Worm (Caenorhabditis elegans) whole organism, young adult: ENCODE results near the gene clec-78.

ENCODE experiments used
- B0019.2 ChIP-seq: fragments of 200-800 bp; sonication (Bioruptor generic); conservative IDR thresholded peaks from 2 replicates; pipeline ENCODE4 v1.3.6; 2022; ENCODE audit warnings: missing genetic modification reagents, missing genetic modification characterization, missing compliant biosample characterization
- B0035.1 ChIP-seq: sonication (generic microtip); optimal IDR thresholded peaks from 2 replicates; lab custom pipeline; 2016; ENCODE audit warnings: missing genetic modification characterization, mild to moderate bottlenecking, missing compliant biosample characterization, missing genotype, missing genetic modification reagents
- C06A6.2 ChIP-seq: fragments of 200-800 bp; sonication (Bioruptor generic); conservative IDR thresholded peaks from 2 replicates; pipeline ENCODE4 v1.3.6; 2022; ENCODE audit warnings: missing genetic modification characterization, missing compliant biosample characterization
- F23B12.7 ChIP-seq: sonication (generic microtip); optimal IDR thresholded peaks from 2 replicates; lab custom pipeline; 2017; ENCODE audit warnings: missing genetic modification characterization, mild to moderate bottlenecking, missing compliant biosample characterization, antibody characterized with exemption, moderate library complexity; ENCODE audit not compliant: insufficient read depth
- F33H1.4 ChIP-seq: fragments of 200-800 bp; sonication (Bioruptor generic); IDR thresholded peaks from 2 replicates; pipeline ENCODE4 v1.3.6; 2022; ENCODE audit warnings: missing genetic modification reagents, missing genetic modification characterization, missing compliant biosample characterization
- F39B2.1 ChIP-seq: fragments of 200-800 bp; sonication (Bioruptor generic); IDR thresholded peaks from 2 replicates; pipeline ENCODE4 v1.3.6; 2022; ENCODE audit warnings: missing genetic modification reagents, missing genetic modification characterization, missing compliant biosample characterization
- F55B11.4 ChIP-seq: sonication (generic microtip); optimal IDR thresholded peaks from 2 replicates; lab custom pipeline; 2016; ENCODE audit warnings: missing compliant biosample characterization, missing genetic modification characterization, borderline replicate concordance; ENCODE audit not compliant: insufficient read depth
- F57C9.4 ChIP-seq: sonication (generic microtip); optimal IDR thresholded peaks from 2 replicates; lab custom pipeline; 2017; ENCODE audit warnings: mild to moderate bottlenecking, missing genetic modification characterization, missing compliant biosample characterization
- K12H6.12 ChIP-seq: fragments of 200-800 bp; sonication (Bioruptor generic); optimal IDR thresholded peaks from 2 replicates; lab custom pipeline; 2018; ENCODE audit warnings: mild to moderate bottlenecking, missing genetic modification characterization, missing compliant biosample characterization
- Y53G8AR.9 ChIP-seq: fragments of 200-800 bp; sonication (Bioruptor generic); conservative IDR thresholded peaks from 2 replicates; pipeline ENCODE4 v1.3.6; 2022; ENCODE audit warnings: missing genetic modification reagents, missing genetic modification characterization, missing compliant biosample characterization
- ZK185.1 ChIP-seq: sonication (generic microtip); optimal IDR thresholded peaks from 2 replicates; lab custom pipeline; 2016; ENCODE audit warnings: mild to moderate bottlenecking, missing genetic modification characterization, missing compliant biosample characterization; ENCODE audit not compliant: poor library complexity, severe bottlenecking
- ama-1 ChIP-seq, 3 experiments: fragments of 150-350 bp in 1 of 3; sonication (generic microtip) in 2 of 3; optimal IDR thresholded peaks; 2 replicates each; lab custom pipeline; 2014 to 2018; ENCODE audit warnings: missing biosample characterization in 2 of 3, missing genetic modification characterization in 2 of 3, missing genetic modification reagents in 2 of 3
- aptf-2 ChIP-seq: fragments of 200-800 bp; sonication (Bioruptor generic); conservative IDR thresholded peaks from 2 replicates; pipeline ENCODE4 v1.3.6; 2022; ENCODE audit warnings: missing genetic modification reagents, missing genetic modification characterization, missing compliant biosample characterization
- atf-7 ChIP-seq: sonication (generic microtip); optimal IDR thresholded peaks from 2 replicates; lab custom pipeline; 2017; ENCODE audit warnings: mild to moderate bottlenecking, missing genetic modification characterization, missing compliant biosample characterization
- attf-5 ChIP-seq: fragments of 200-800 bp; sonication (Bioruptor generic); optimal IDR thresholded peaks from 2 replicates; lab custom pipeline; 2018; ENCODE audit warnings: mild to moderate bottlenecking, missing genetic modification characterization, missing compliant biosample characterization
- cebp-1 ChIP-seq, 2 experiments: fragments of 200-800 bp in 1 of 2; sonication (Bioruptor generic) in 1 of 2; sonication (generic microtip) in 1 of 2; IDR thresholded peaks in 1 of 2; optimal IDR thresholded peaks in 1 of 2; 2 replicates each; pipeline versions ENCODE4 v1.3.6 to Lab custom; 2017 to 2022; ENCODE audit warnings: missing compliant biosample characterization in 2 of 2, missing genetic modification characterization in 2 of 2, mild to moderate bottlenecking in 1 of 2, missing genetic modification reagents in 1 of 2, moderate library complexity in 1 of 2
- ceh-27 ChIP-seq: fragments of 200-800 bp; sonication (Bioruptor generic); optimal IDR thresholded peaks from 2 replicates; lab custom pipeline; 2018; ENCODE audit warnings: mild to moderate bottlenecking, missing genetic modification characterization, moderate library complexity, missing compliant biosample characterization
- chd-7 ChIP-seq: sonication (generic microtip); optimal IDR thresholded peaks from 2 replicates; lab custom pipeline; 2016; ENCODE audit warnings: mild to moderate bottlenecking, missing genetic modification characterization, moderate library complexity, missing compliant biosample characterization
- die-1 ChIP-seq: sonication (generic microtip); optimal IDR thresholded peaks from 2 replicates; lab custom pipeline; 2016; ENCODE audit warnings: missing genotype, mild to moderate bottlenecking, missing genetic modification characterization, missing compliant biosample characterization
- dox-1 ChIP-seq: fragments of 200-800 bp; sonication (Bioruptor generic); IDR thresholded peaks from 2 replicates; pipeline ENCODE4 v1.3.6; 2022; ENCODE audit warnings: missing genetic modification reagents, missing genetic modification characterization, missing compliant biosample characterization
- dpl-1 ChIP-seq: fragments of 150-350 bp; optimal IDR thresholded peaks from 2 replicates; lab custom pipeline; 2014; ENCODE audit warnings: missing biosample characterization, missing genetic modification reagents, missing genetic modification characterization
- egrh-3 ChIP-seq: fragments of 200-800 bp; sonication (Bioruptor generic); IDR thresholded peaks from 2 replicates; pipeline ENCODE4 v1.3.6; 2022; ENCODE audit warnings: missing genetic modification reagents, missing genetic modification characterization, missing compliant biosample characterization
- hmg-1.2 ChIP-seq: fragments of 200-800 bp; sonication (Bioruptor generic); IDR thresholded peaks from 2 replicates; pipeline ENCODE4 v1.3.6; 2022; ENCODE audit warnings: missing genetic modification reagents, missing genetic modification characterization, missing compliant biosample characterization
- hrde-1 ChIP-seq: sonication (generic microtip); optimal IDR thresholded peaks from 2 replicates; lab custom pipeline; 2016; ENCODE audit warnings: missing genetic modification characterization, mild to moderate bottlenecking, missing compliant biosample characterization, moderate library complexity, missing genotype, missing genetic modification reagents, borderline replicate concordance
- lin-35 ChIP-seq, 3 experiments: fragments of 150-350 bp in 2 of 3; sonication (generic microtip) in 1 of 3; optimal IDR thresholded peaks; 2 replicates each; lab custom pipeline; 2014 to 2018; ENCODE audit warnings: missing biosample characterization in 3 of 3, missing genetic modification characterization in 3 of 3, missing genetic modification reagents in 3 of 3
- lin-40 ChIP-seq: sonication (generic microtip); optimal IDR thresholded peaks from 2 replicates; lab custom pipeline; 2016; ENCODE audit warnings: missing genetic modification characterization, mild to moderate bottlenecking, missing compliant biosample characterization, missing genotype, missing genetic modification reagents
- lin-54 ChIP-seq: fragments of 200-800 bp; sonication (Bioruptor generic); optimal IDR thresholded peaks from 2 replicates; lab custom pipeline; 2018; ENCODE audit warnings: mild to moderate bottlenecking, missing genetic modification characterization, missing compliant biosample characterization
- madf-10 ChIP-seq: sonication (generic microtip); optimal IDR thresholded peaks from 2 replicates; lab custom pipeline; 2016; ENCODE audit warnings: mild to moderate bottlenecking, missing genetic modification characterization, missing compliant biosample characterization
- nfyb-1 ChIP-seq: fragments of 200-800 bp; sonication (Bioruptor generic); IDR thresholded peaks from 2 replicates; pipeline ENCODE4 v1.3.6; 2022; ENCODE audit warnings: missing genetic modification reagents, missing genetic modification characterization, missing compliant biosample characterization
- nhr-80 ChIP-seq: sonication (generic microtip); optimal IDR thresholded peaks from 2 replicates; lab custom pipeline; 2016; ENCODE audit warnings: missing genetic modification characterization, missing compliant biosample characterization
- pbrm-1 ChIP-seq: fragments of 200-800 bp; sonication (Bioruptor generic); IDR thresholded peaks from 2 replicates; pipeline ENCODE4 v1.3.6; 2022; ENCODE audit warnings: missing genetic modification reagents, missing genetic modification characterization, missing compliant biosample characterization
- rcor-1 ChIP-seq: fragments of 200-800 bp; sonication (Bioruptor generic); IDR thresholded peaks from 2 replicates; pipeline ENCODE4 v1.3.6; 2022; ENCODE audit warnings: missing genetic modification reagents, missing genetic modification characterization, missing compliant biosample characterization
- snpc-4 ChIP-seq, 5 experiments: fragments of 150-350 bp in 1 of 5; sonication (generic microtip) in 4 of 5; optimal IDR thresholded peaks; 2 replicates each; lab custom pipeline; 2014 to 2018; ENCODE audit warnings: missing genetic modification characterization in 5 of 5, missing biosample characterization in 3 of 5, antibody characterized with exemption in 2 of 5, mild to moderate bottlenecking in 2 of 5, missing compliant biosample characterization in 2 of 5, missing genotype in 2 of 5, moderate library complexity in 2 of 5, missing genetic modification reagents in 1 of 5
- somi-1 ChIP-seq: fragments of 200-800 bp; sonication (Bioruptor generic); optimal IDR thresholded peaks from 2 replicates; lab custom pipeline; 2018; ENCODE audit warnings: mild to moderate bottlenecking, missing genetic modification characterization, missing compliant biosample characterization
- tbp1 ChIP-seq: fragments of 200-800 bp; sonication (Bioruptor generic); optimal IDR thresholded peaks from 2 replicates; lab custom pipeline; 2018; ENCODE audit warnings: mild to moderate bottlenecking, missing genetic modification characterization, missing compliant biosample characterization
- unc-62 ChIP-seq: fragments of 150-350 bp; optimal IDR thresholded peaks from 2 replicates; lab custom pipeline; 2014; ENCODE audit warnings: missing biosample characterization, missing genetic modification reagents, missing genetic modification characterization
- xnd-1 ChIP-seq: sonication (generic microtip); optimal IDR thresholded peaks from 2 replicates; lab custom pipeline; 2016; ENCODE audit warnings: missing genotype, missing genetic modification reagents, missing genetic modification characterization, missing compliant biosample characterization
- zfh-2 ChIP-seq: fragments of 200-800 bp; sonication (Bioruptor generic); conservative IDR thresholded peaks from 2 replicates; pipeline ENCODE4 v1.3.6; 2022; ENCODE audit warnings: missing genetic modification reagents, missing genetic modification characterization, missing compliant biosample characterization
- ztf-18 ChIP-seq: sonication (generic microtip); optimal IDR thresholded peaks from 2 replicates; lab custom pipeline; 2016; ENCODE audit warnings: missing genotype, mild to moderate bottlenecking, missing genetic modification characterization, missing compliant biosample characterization
- ztf-26 ChIP-seq: sonication (generic microtip); optimal IDR thresholded peaks from 2 replicates; lab custom pipeline; 2017; ENCODE audit warnings: missing genetic modification characterization, missing compliant biosample characterization

Gene clec-78

DNA sequence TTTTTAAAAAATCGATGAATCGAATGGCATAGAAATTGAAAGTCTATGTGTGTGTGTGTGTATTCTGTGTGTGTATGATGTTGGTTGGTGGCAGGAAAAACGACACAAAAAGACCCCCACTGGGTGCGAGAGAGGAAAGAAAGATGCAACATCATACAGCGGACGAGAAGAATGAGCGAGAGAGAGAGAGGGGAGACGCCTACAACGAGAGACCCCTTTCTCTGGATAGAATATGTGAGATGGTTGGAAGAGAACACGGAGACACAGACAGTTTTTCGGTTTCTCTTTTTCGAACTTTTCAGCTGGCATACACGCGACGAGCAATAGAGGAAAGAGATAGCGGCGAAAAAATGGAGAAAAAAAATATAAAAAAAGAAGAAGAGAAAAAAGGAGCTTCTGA, 30.9 kb downstream of the clec-78 start:
- peak; percentile 65 for TF ChIP-seq dox-1 (GFP tag; lab: Robert Waterston, UW)
- no peak for TF ChIP-seq B0035.1 (tag; lab: Kevin White, UChicago)
- no peak for TF ChIP-seq xnd-1
- TF ChIP-seq somi-1, result peak; percentile 56
- peak; percentile 27 for TF ChIP-seq ztf-18
- no peak for TF ChIP-seq nfyb-1 (GFP tag; lab: Robert Waterston, UW)
- peak; percentile 56 for TF ChIP-seq atf-7
- no peak for TF ChIP-seq dpl-1
- TF ChIP-seq nhr-80, result peak; percentile 84
- TF ChIP-seq attf-5, result peak; percentile 58
- no peak for TF ChIP-seq snpc-4 (GFP tag; optimal IDR thresholded peaks at IDR 0.05; lab: Kevin White, UChicago)
- TF ChIP-seq snpc-4 (tag; optimal IDR thresholded peaks at IDR 0.05; lab: Kevin White, UChicago), result peak in 1 of 4 experiments; percentile 29
- TF ChIP-seq F57C9.4 (tag; lab: Kevin White, UChicago), result no peak
- peak; percentile 11 for TF ChIP-seq ZK185.1 (tag; lab: Kevin White, UChicago)
- peak in 1 of 3 experiments; percentile 62 for TF ChIP-seq lin-35 (GFP tag; optimal IDR thresholded peaks at IDR 0.05; lab: Kevin White, UChicago)
- peak; percentile 15 for TF ChIP-seq chd-7 (tag; lab: Kevin White, UChicago)
- TF ChIP-seq Y53G8AR.9 (GFP tag; lab: Robert Waterston, UW), result 0 out of 2 replicates have a peak, but pooled peaks have one; percentile 11
- TF ChIP-seq K12H6.12 (tag; lab: Kevin White, UChicago), result peak; percentile 85
- no peak for TF ChIP-seq F39B2.1 (GFP tag; lab: Robert Waterston, UW)
- TF ChIP-seq ztf-26 (tag; lab: Kevin White, UChicago), result peak; percentile 15
- TF ChIP-seq pbrm-1, result 0 out of 2 replicates have a peak, but pooled peaks have one; percentile 34
- TF ChIP-seq ceh-27 (GFP tag; lab: Kevin White, UChicago), result peak; percentile 46
- peak; percentile 86 for TF ChIP-seq zfh-2 (GFP tag; lab: Robert Waterston, UW)
- no peak for TF ChIP-seq F55B11.4
- TF ChIP-seq tbp1 (GFP tag; lab: Kevin White, UChicago), result peak; percentile 19
- TF ChIP-seq egrh-3 (GFP tag; lab: Robert Waterston, UW), result 0 out of 2 replicates have a peak, but pooled peaks have one; percentile 11
- TF ChIP-seq hmg-1.2 (GFP tag; lab: Robert Waterston, UW), result peak; percentile 61; the same call in 1 of the 2 replicates
- TF ChIP-seq F33H1.4 (GFP tag; lab: Robert Waterston, UW), result no peak
- peak; percentile 45; the same call in 1 of the 2 replicates for TF ChIP-seq C06A6.2 (GFP tag; lab: Robert Waterston, UW)
- peak; percentile 10 for TF ChIP-seq unc-62 (GFP tag; lab: Kevin White, UChicago)
- 0 out of 2 replicates have a peak, but pooled peaks have one; percentile 48 for TF ChIP-seq cebp-1 (GFP tag; IDR thresholded peaks at IDR 0.05; lab: Robert Waterston, UW)
- peak; percentile 71 for TF ChIP-seq cebp-1 (tag; optimal IDR thresholded peaks at IDR 0.05; lab: Kevin White, UChicago)
- TF ChIP-seq lin-40, result peak; percentile 78
- no peak for TF ChIP-seq ama-1 (optimal IDR thresholded peaks at IDR 0.05; lab: Kevin White, UChicago)
- TF ChIP-seq ama-1 (GFP tag; optimal IDR thresholded peaks at IDR 0.05; lab: Kevin White, UChicago), result peak in 1 of 2 experiments; percentile 27
- TF ChIP-seq die-1 (tag; lab: Kevin White, UChicago), result peak; percentile 38
- TF ChIP-seq rcor-1, result peak; percentile 32; the same call in 1 of the 2 replicates
- no peak for TF ChIP-seq aptf-2 (GFP tag; lab: Robert Waterston, UW)
- TF ChIP-seq B0019.2 (GFP tag; lab: Robert Waterston, UW), result no peak
- TF ChIP-seq hrde-1 (tag; lab: Kevin White, UChicago), result no peak
- TF ChIP-seq lin-54 (GFP tag; lab: Kevin White, UChicago), result peak; percentile 18
- peak; percentile 46 for TF ChIP-seq F23B12.7 (tag; lab: Kevin White, UChicago)
- peak; percentile 4 for TF ChIP-seq madf-10
